Worm (Caenorhabditis elegans) whole organism, late embryonic: Measurements from ENCODE around the gene C07A9.5.

Experiments used
- C38D4.7 ChIP-seq: fragments of 200-800 bp; sonication (Bioruptor generic); optimal IDR thresholded peaks from 2 replicates; lab custom pipeline; 2018; ENCODE audit warnings: mild to moderate bottlenecking, missing genetic modification characterization, moderate library complexity, missing compliant biosample characterization
- F13H6.1 ChIP-seq: sonication (generic microtip); optimal IDR thresholded peaks from 2 replicates; lab custom pipeline; 2016; ENCODE audit warnings: missing genetic modification characterization, missing compliant biosample characterization
- K09A11.1 ChIP-seq: sonication (generic microtip); optimal IDR thresholded peaks from 2 replicates; lab custom pipeline; 2017; ENCODE audit warnings: antibody characterized with exemption, mild to moderate bottlenecking, missing genetic modification characterization, missing compliant biosample characterization; ENCODE audit not compliant: insufficient read depth
- ahr-1 ChIP-seq: sonication (generic microtip); optimal IDR thresholded peaks from 2 replicates; lab custom pipeline; 2016; ENCODE audit warnings: missing genetic modification characterization, missing compliant biosample characterization
- ama-1 ChIP-seq: fragments of 150-350 bp; optimal IDR thresholded peaks from 2 replicates; lab custom pipeline; 2014
- ceh-14 ChIP-seq: sonication (generic microtip); optimal IDR thresholded peaks from 2 replicates; lab custom pipeline; 2016; ENCODE audit warnings: missing genotype, missing genetic modification characterization, missing compliant biosample characterization
- ceh-18 ChIP-seq: sonication (generic microtip); optimal IDR thresholded peaks from 2 replicates; lab custom pipeline; 2016; ENCODE audit warnings: missing genetic modification characterization, missing compliant biosample characterization
- ceh-19 ChIP-seq: fragments of 200-800 bp; sonication (Bioruptor generic); optimal IDR thresholded peaks from 2 replicates; lab custom pipeline; 2018; ENCODE audit warnings: mild to moderate bottlenecking, missing genetic modification characterization, missing compliant biosample characterization
- ceh-31 ChIP-seq: sonication (generic microtip); optimal IDR thresholded peaks from 2 replicates; lab custom pipeline; 2016; ENCODE audit warnings: missing genetic modification characterization, missing compliant biosample characterization
- ceh-34 ChIP-seq: sonication (generic microtip); optimal IDR thresholded peaks from 2 replicates; lab custom pipeline; 2016; ENCODE audit warnings: mild to moderate bottlenecking, missing genetic modification characterization, missing compliant biosample characterization
- ceh-48 ChIP-seq: sonication (generic microtip); optimal IDR thresholded peaks from 2 replicates; lab custom pipeline; 2016; ENCODE audit warnings: missing genetic modification characterization, inconsistent platforms, missing compliant biosample characterization
- ceh-6 ChIP-seq: fragments of 200-800 bp; sonication (Bioruptor generic); optimal IDR thresholded peaks from 2 replicates; lab custom pipeline; 2018; ENCODE audit warnings: mild to moderate bottlenecking, missing genetic modification characterization, missing compliant biosample characterization
- ceh-9 ChIP-seq: sonication (generic microtip); optimal IDR thresholded peaks from 2 replicates; lab custom pipeline; 2016; ENCODE audit warnings: mild to moderate bottlenecking, missing genetic modification characterization, inconsistent platforms, missing compliant biosample characterization
- dmd-4 ChIP-seq: sonication (generic microtip); optimal IDR thresholded peaks from 2 replicates; lab custom pipeline; 2016; ENCODE audit warnings: borderline replicate concordance, missing genetic modification characterization, missing compliant biosample characterization
- dve-1 ChIP-seq: sonication (generic microtip); optimal IDR thresholded peaks from 2 replicates; lab custom pipeline; 2017; ENCODE audit warnings: antibody characterized with exemption, mild to moderate bottlenecking, missing genetic modification characterization, missing compliant biosample characterization
- elt-2 ChIP-seq: sonication (generic microtip); optimal IDR thresholded peaks from 2 replicates; lab custom pipeline; 2016; ENCODE audit warnings: missing genetic modification reagents, missing genetic modification characterization, missing compliant biosample characterization
- fkh-10 ChIP-seq: fragments of 150-350 bp; optimal IDR thresholded peaks from 2 replicates; lab custom pipeline; 2014; ENCODE audit warnings: missing biosample characterization, missing genetic modification reagents, missing genetic modification characterization
- fkh-6 ChIP-seq: sonication (generic microtip); optimal IDR thresholded peaks from 2 replicates; lab custom pipeline; 2016; ENCODE audit warnings: missing genetic modification characterization, missing compliant biosample characterization
- hlh-13 ChIP-seq: fragments of 200-800 bp; sonication (Bioruptor generic); optimal IDR thresholded peaks from 2 replicates; lab custom pipeline; 2018; ENCODE audit warnings: mild to moderate bottlenecking, missing genetic modification characterization, missing compliant biosample characterization
- hlh-15 ChIP-seq: sonication (generic microtip); optimal IDR thresholded peaks from 2 replicates; lab custom pipeline; 2016; ENCODE audit warnings: missing genetic modification characterization, missing compliant biosample characterization
- hlh-30 ChIP-seq: sonication (generic microtip); optimal IDR thresholded peaks from 2 replicates; lab custom pipeline; 2017; ENCODE audit warnings: antibody characterized with exemption, missing genetic modification characterization, missing compliant biosample characterization; ENCODE audit not compliant: insufficient read depth
- lim-6 ChIP-seq: sonication (generic microtip); optimal IDR thresholded peaks from 2 replicates; lab custom pipeline; 2016; ENCODE audit warnings: missing genetic modification characterization, missing compliant biosample characterization
- lin-11 ChIP-seq: fragments of 200-800 bp; sonication (Bioruptor generic); optimal IDR thresholded peaks from 2 replicates; lab custom pipeline; 2018; ENCODE audit warnings: mild to moderate bottlenecking, missing genetic modification characterization, missing compliant biosample characterization
- madf-2 ChIP-seq: sonication (generic microtip); optimal IDR thresholded peaks from 2 replicates; lab custom pipeline; 2017; ENCODE audit warnings: missing genetic modification characterization, missing compliant biosample characterization
- mec-3 ChIP-seq: sonication (generic microtip); optimal IDR thresholded peaks from 2 replicates; lab custom pipeline; 2016; ENCODE audit warnings: borderline replicate concordance, missing genetic modification characterization, missing compliant biosample characterization
- nfya-1 ChIP-seq: sonication (generic microtip); optimal IDR thresholded peaks from 2 replicates; lab custom pipeline; 2017; ENCODE audit warnings: missing genetic modification characterization, mild to moderate bottlenecking, missing compliant biosample characterization, antibody characterized with exemption, moderate library complexity
- nhr-232 ChIP-seq: sonication (generic microtip); optimal IDR thresholded peaks from 2 replicates; lab custom pipeline; 2016; ENCODE audit warnings: missing genetic modification characterization, missing compliant biosample characterization
- npax-4 ChIP-seq: sonication (generic microtip); optimal IDR thresholded peaks from 2 replicates; lab custom pipeline; 2016; ENCODE audit warnings: missing genetic modification characterization, missing compliant biosample characterization
- pag-3 ChIP-seq: sonication (generic microtip); optimal IDR thresholded peaks from 2 replicates; lab custom pipeline; 2016; ENCODE audit warnings: missing compliant biosample characterization, missing genetic modification characterization, borderline replicate concordance
- pat-9 ChIP-seq: fragments of 200-800 bp; sonication (Bioruptor generic); optimal IDR thresholded peaks from 2 replicates; lab custom pipeline; 2018; ENCODE audit warnings: mild to moderate bottlenecking, missing genetic modification characterization, moderate library complexity, missing compliant biosample characterization
- tbx-2 ChIP-seq: sonication (generic microtip); optimal IDR thresholded peaks from 2 replicates; lab custom pipeline; 2016; ENCODE audit warnings: missing genetic modification characterization, missing compliant biosample characterization
- unc-3 ChIP-seq, 2 experiments: fragments of 200-800 bp in 1 of 2; sonication (Bioruptor generic) in 1 of 2; sonication (generic microtip) in 1 of 2; conservative IDR thresholded peaks in 1 of 2; optimal IDR thresholded peaks in 1 of 2; 2 replicates each; pipeline versions ENCODE4 v1.3.6 to Lab custom; 2016 to 2022; ENCODE audit warnings: missing compliant biosample characterization in 2 of 2, missing genetic modification characterization in 2 of 2, missing genetic modification reagents in 1 of 2
- unc-42 ChIP-seq: sonication (generic microtip); optimal IDR thresholded peaks from 2 replicates; lab custom pipeline; 2016; ENCODE audit warnings: missing genotype, missing genetic modification characterization, missing compliant biosample characterization
- unc-55 ChIP-seq: sonication (generic microtip); optimal IDR thresholded peaks from 2 replicates; lab custom pipeline; 2017; ENCODE audit warnings: missing biosample characterization, missing genetic modification reagents, missing genetic modification characterization
- unc-86 ChIP-seq: sonication (generic microtip); optimal IDR thresholded peaks from 2 replicates; lab custom pipeline; 2016; ENCODE audit warnings: missing genetic modification characterization, missing compliant biosample characterization
- zip-5 ChIP-seq: sonication (generic microtip); optimal IDR thresholded peaks from 2 replicates; lab custom pipeline; 2016; ENCODE audit warnings: missing genetic modification characterization, missing compliant biosample characterization

Gene C07A9.5

DNA sequence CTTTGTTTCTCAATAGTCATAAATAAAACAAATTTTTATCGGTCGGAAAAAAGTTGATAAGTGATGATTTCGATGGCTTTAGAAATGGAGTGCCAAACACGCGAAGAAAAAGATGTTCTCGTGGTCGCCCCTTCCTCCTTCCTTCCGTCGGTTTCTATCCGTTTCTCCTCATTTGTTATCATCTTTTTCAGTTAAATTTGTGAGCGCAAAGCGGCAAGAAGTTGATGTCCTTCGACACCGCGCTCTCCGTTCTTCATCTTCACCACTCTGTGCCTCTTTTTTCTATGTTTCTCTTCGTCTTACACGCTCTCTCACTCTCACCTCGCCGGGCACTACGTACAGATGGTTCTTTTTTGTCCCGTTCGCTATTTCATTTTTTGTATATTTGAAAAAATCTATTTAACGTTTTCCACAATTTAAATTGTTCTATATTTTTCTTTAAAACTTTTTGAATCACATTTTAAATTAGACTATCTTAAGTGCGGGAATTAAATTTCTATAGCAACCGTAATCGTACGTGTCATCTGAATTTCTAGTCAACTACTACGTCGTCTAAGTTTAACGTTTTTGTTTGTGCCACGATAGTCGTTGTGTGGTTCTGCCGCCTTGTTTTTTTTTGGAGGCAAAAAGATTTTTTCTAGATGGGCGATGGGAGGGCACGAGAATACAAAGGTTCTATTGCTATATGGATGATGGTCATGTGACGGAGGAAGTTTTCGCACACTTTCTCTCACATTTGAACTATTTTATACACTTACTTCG lies 16.2 kb upstream of the C07A9.5 start:
- TF ChIP-seq pag-3 (no peak), elt-2 (tag; lab: Kevin White, UChicago) (peak; percentile 5), ama-1 (no peak), dmd-4 (no peak), ceh-6 (GFP tag; lab: Kevin White, UChicago) (no peak), hlh-15 (tag; lab: Kevin White, UChicago) (no peak)

ce11 chrIII:9697886-9698285 lies 15.3 kb upstream of the C07A9.5 start:
- TF ChIP-seq ceh-48 (tag; lab: Kevin White, UChicago) (no peak), unc-86 (tag; lab: Kevin White, UChicago) (no peak), ahr-1 (tag; lab: Kevin White, UChicago) (no peak), fkh-10 (GFP tag; lab: Kevin White, UChicago) (no peak), dmd-4 (no peak), dve-1 (tag; lab: Kevin White, UChicago) (no peak), C38D4.7 (GFP tag; lab: Kevin White, UChicago) (no peak), madf-2 (tag; lab: Kevin White, UChicago) (no peak), ceh-9 (tag; lab: Kevin White, UChicago) (no peak), lin-11 (tag; lab: Kevin White, UChicago) (no peak), nfya-1 (no peak), K09A11.1 (tag; lab: Kevin White, UChicago) (no peak), unc-55 (no peak), lim-6 (no peak), pat-9 (tag; lab: Kevin White, UChicago) (no peak), nhr-232 (tag; lab: Kevin White, UChicago) (no peak)

ce11 chrIII:9697323-9697722 lies 14.7 kb upstream of the C07A9.5 start:
- no peak for TF ChIP-seq unc-55
- TF ChIP-seq ceh-19 (GFP tag; lab: Kevin White, UChicago), result no peak
- TF ChIP-seq unc-86 (tag; lab: Kevin White, UChicago), result peak; percentile 3
- peak; percentile 70 for TF ChIP-seq nfya-1
- peak; percentile 59 for TF ChIP-seq F13H6.1 (tag; lab: Kevin White, UChicago)
- peak; percentile 53 for TF ChIP-seq ceh-18 (tag; lab: Kevin White, UChicago)
- TF ChIP-seq ceh-34 (tag; lab: Kevin White, UChicago), result peak; percentile 18
- no peak for TF ChIP-seq C38D4.7 (GFP tag; lab: Kevin White, UChicago)
- TF ChIP-seq ceh-6 (GFP tag; lab: Kevin White, UChicago), result no peak
- peak; percentile 34 for TF ChIP-seq tbx-2 (tag; lab: Kevin White, UChicago)
- TF ChIP-seq ceh-31 (tag; lab: Kevin White, UChicago), result peak; percentile 6

DNA sequence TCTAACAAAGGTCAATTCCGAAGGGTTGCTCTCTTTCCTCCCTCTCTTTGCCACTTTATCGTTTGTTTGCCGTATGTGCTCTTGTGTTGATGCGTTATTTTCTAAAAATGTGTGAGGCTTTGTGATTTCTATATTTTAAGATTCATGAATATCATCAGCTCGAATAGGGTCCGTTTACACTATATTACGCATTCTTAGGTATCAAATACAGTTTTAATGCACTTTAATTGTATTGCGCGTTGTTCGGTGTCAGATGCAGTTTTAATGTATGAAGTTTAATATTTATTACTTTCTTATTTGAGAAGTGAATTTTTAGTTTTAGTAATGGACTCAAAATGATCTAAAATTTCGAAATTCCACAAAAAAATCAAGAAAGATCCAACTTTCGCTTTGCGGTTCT lies 13.8 kb upstream of the C07A9.5 start, which contains the start of gene bud-31:
Gene bud-31 (minus strand): TSS at position 101 of the 400 bp plus-strand sequence.
- TF ChIP-seq fkh-6 (no peak), lin-11 (tag; lab: Kevin White, UChicago) (no peak), npax-4 (tag; lab: Kevin White, UChicago) (no peak), hlh-13 (no peak), K09A11.1 (tag; lab: Kevin White, UChicago) (no peak), mec-3 (tag; lab: Kevin White, UChicago) (no peak), unc-55 (no peak), hlh-30 (tag; lab: Kevin White, UChicago) (no peak)

ce11 chrIII:9695379-9695778 lies 12.8 kb upstream of the C07A9.5 start:
- TF ChIP-seq ceh-14 (tag; lab: Kevin White, UChicago) (peak; percentile 11), mec-3 (tag; lab: Kevin White, UChicago) (no peak), tbx-2 (tag; lab: Kevin White, UChicago) (no peak), unc-42 (tag; lab: Kevin White, UChicago) (peak; percentile 19), unc-3 (GFP tag; conservative IDR thresholded peaks at IDR 0.05; lab: Robert Waterston, UW) (no peak), unc-3 (tag; optimal IDR thresholded peaks at IDR 0.05; lab: Kevin White, UChicago) (no peak), unc-55 (no peak), zip-5 (tag; lab: Kevin White, UChicago) (no peak)
